Worm (Caenorhabditis elegans) whole organism, young adult: ENCODE data around the gene F19H6.5.

Experiments
- B0261.1 ChIP-seq: sonication (generic microtip); optimal IDR thresholded peaks from 2 replicates; lab custom pipeline; 2016; ENCODE audit warnings: mild to moderate bottlenecking, missing genetic modification characterization, moderate library complexity, missing compliant biosample characterization
- F33H1.4 ChIP-seq: fragments of 200-800 bp; sonication (Bioruptor generic); IDR thresholded peaks from 2 replicates; pipeline ENCODE4 v1.3.6; 2022; ENCODE audit warnings: missing genetic modification reagents, missing genetic modification characterization, missing compliant biosample characterization
- K11D2.4 ChIP-seq: fragments of 200-800 bp; sonication (Bioruptor generic); IDR thresholded peaks from 2 replicates; pipeline ENCODE4 v1.3.6; 2022; ENCODE audit warnings: missing genetic modification reagents, missing genetic modification characterization, missing compliant biosample characterization
- Y53F4B.3 ChIP-seq: fragments of 200-800 bp; sonication (Bioruptor generic); IDR thresholded peaks from 2 replicates; pipeline ENCODE4 v1.3.6; 2022; ENCODE audit warnings: missing genetic modification reagents, missing genetic modification characterization, missing compliant biosample characterization
- Y79H2A.3 ChIP-seq: fragments of 200-800 bp; sonication (Bioruptor generic); conservative IDR thresholded peaks from 2 replicates; pipeline ENCODE4 v1.3.6; 2022; ENCODE audit warnings: missing genetic modification reagents, missing genetic modification characterization, missing compliant biosample characterization
- athp-1 ChIP-seq: sonication (generic microtip); optimal IDR thresholded peaks from 2 replicates; lab custom pipeline; 2017; ENCODE audit warnings: mild to moderate bottlenecking, missing genetic modification characterization, missing compliant biosample characterization
- bed-2 ChIP-seq: fragments of 200-800 bp; sonication (Bioruptor generic); IDR thresholded peaks from 2 replicates; pipeline ENCODE4 v1.3.6; 2022; ENCODE audit warnings: missing genetic modification reagents, missing genetic modification characterization, missing compliant biosample characterization
- egl-44 ChIP-seq: fragments of 200-800 bp; sonication (Bioruptor generic); IDR thresholded peaks from 2 replicates; pipeline ENCODE4 v1.3.6; 2022; ENCODE audit warnings: missing genetic modification reagents, missing genetic modification characterization, missing compliant biosample characterization
- lir-1 ChIP-seq: fragments of 200-800 bp; sonication (Bioruptor generic); conservative IDR thresholded peaks from 2 replicates; pipeline ENCODE4 v1.3.6; 2022; ENCODE audit warnings: missing genetic modification reagents, missing genetic modification characterization, missing compliant biosample characterization
- madf-3 ChIP-seq: fragments of 200-800 bp; sonication (Bioruptor generic); IDR thresholded peaks from 2 replicates; pipeline ENCODE4 v1.3.6; 2022; ENCODE audit warnings: missing genetic modification reagents, missing genetic modification characterization, missing compliant biosample characterization
- nfya-2 ChIP-seq: fragments of 200-800 bp; sonication (Bioruptor generic); IDR thresholded peaks from 2 replicates; pipeline ENCODE4 v1.3.6; 2022; ENCODE audit warnings: missing genetic modification reagents, missing genetic modification characterization, missing compliant biosample characterization
- tlf-1 ChIP-seq: fragments of 200-800 bp; sonication (Bioruptor generic); optimal IDR thresholded peaks from 2 replicates; lab custom pipeline; 2018; ENCODE audit warnings: mild to moderate bottlenecking, missing genetic modification characterization, missing compliant biosample characterization
- ztf-18 ChIP-seq: sonication (generic microtip); optimal IDR thresholded peaks from 2 replicates; lab custom pipeline; 2016; ENCODE audit warnings: missing genotype, mild to moderate bottlenecking, missing genetic modification characterization, missing compliant biosample characterization

The F19H6.5 gene

DNA sequence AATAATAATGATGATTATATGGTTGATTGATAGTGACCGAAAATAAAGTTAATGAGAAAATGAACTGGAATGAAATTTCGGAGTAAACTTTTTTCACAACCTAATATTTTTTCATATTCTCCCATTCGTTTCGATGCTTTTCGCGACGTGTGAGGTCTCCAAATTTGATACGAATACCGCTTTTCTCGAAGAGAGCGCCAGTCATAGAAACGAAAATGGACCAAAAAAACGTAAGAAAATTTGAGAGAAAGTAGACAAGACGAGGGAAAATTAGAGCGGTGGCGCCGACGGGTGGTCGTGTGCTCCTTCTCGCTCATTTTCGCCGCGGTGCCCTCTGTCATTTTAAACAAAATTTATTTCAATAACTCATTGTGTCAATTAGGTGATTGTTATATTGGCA lies 50.3 kb downstream of the F19H6.5 start:
- TF ChIP-seq Y79H2A.3 (GFP tag; lab: Robert Waterston, UW): no peak
- no peak for TF ChIP-seq ztf-18 (tag; lab: Kevin White, UChicago)
- no peak for TF ChIP-seq nfya-2 (GFP tag; lab: Robert Waterston, UW)
- TF ChIP-seq madf-3 (GFP tag; lab: Robert Waterston, UW): no peak
- no peak for TF ChIP-seq Y53F4B.3 (GFP tag; lab: Robert Waterston, UW)
- no peak for TF ChIP-seq egl-44 (GFP tag; lab: Robert Waterston, UW)
- no peak for TF ChIP-seq B0261.1 (tag; lab: Kevin White, UChicago)
- no peak for TF ChIP-seq F33H1.4 (GFP tag; lab: Robert Waterston, UW)

DNA sequence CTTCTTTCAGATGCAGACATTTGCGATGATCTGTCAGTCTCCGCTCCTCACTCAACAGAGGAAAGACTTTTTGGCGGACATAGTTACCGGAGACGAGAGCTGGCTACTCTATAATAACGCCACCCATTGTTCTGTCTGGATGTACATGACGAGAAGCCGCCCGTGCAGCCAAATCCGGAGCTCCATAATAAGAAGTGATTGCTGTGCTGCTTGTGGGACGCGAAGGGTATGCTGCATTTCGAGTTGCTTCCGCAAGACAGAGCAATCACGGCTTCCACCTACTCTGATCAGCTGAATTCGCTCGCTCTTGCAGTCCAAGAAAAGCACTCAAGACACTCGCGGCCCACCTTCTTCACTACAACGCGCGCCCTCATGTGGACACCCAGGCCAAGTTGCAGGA lies 50.9 kb downstream of the F19H6.5 start:
- TF ChIP-seq athp-1 (no peak), bed-2 (GFP tag; lab: Robert Waterston, UW) (peak; percentile 59; the same call in 1 of the 2 replicates), K11D2.4 (GFP tag; lab: Robert Waterston, UW) (peak; percentile 52; the same call in 1 of the 2 replicates), lir-1 (GFP tag; lab: Robert Waterston, UW) (peak; percentile 57; the same call in 1 of the 2 replicates), tlf-1 (GFP tag; lab: Kevin White, UChicago) (no peak)
